Worm (Caenorhabditis elegans) whole organism, L3 larva: ENCODE measurements around the gene arx-2.

Source experiments
- jun-1 ChIP-seq: fragments of 150-350 bp; optimal IDR thresholded peaks from 2 replicates; lab custom pipeline; 2014; ENCODE audit warnings: missing biosample characterization, missing genetic modification reagents, missing genetic modification characterization
- lin-15B ChIP-seq: fragments of 150-350 bp; optimal IDR thresholded peaks from 2 replicates; lab custom pipeline; 2014; ENCODE audit warnings: missing biosample characterization, missing genetic modification characterization
- nfya-1 ChIP-seq: sonication (generic microtip); optimal IDR thresholded peaks from 2 replicates; lab custom pipeline; 2017; ENCODE audit warnings: missing genetic modification characterization, mild to moderate bottlenecking, missing compliant biosample characterization, antibody characterized with exemption, moderate library complexity; ENCODE audit not compliant: insufficient read depth
- nhr-25 ChIP-seq: sonication (generic microtip); optimal IDR thresholded peaks from 2 replicates; lab custom pipeline; 2017; ENCODE audit warnings: missing biosample characterization, missing genetic modification characterization
- nhr-77 ChIP-seq: fragments of 150-350 bp; optimal IDR thresholded peaks from 2 replicates; lab custom pipeline; 2014; ENCODE audit warnings: missing biosample characterization, missing genetic modification characterization

- TF ChIP-seq nfya-1 (tag; lab: Kevin White, UChicago) (peak; percentile 90), nhr-77 (tag; lab: Kevin White, UChicago) (no peak), jun-1 (tag; lab: Kevin White, UChicago) (peak; percentile 16), lin-15B (tag; lab: Kevin White, UChicago) (peak; percentile 93), nhr-25 (peak; percentile 70)
These were observed 14.8 kb upstream of the arx-2 start, which contains the start of gene nol-56 for ce11 chrV:10352928-10353427.
